Fruit fly (Drosophila melanogaster) whole organism, adult: ENCODE results near the gene CG12320.

Source experiments
- CG12768 ChIP-seq: fragments of 200-800 bp; sonication (Bioruptor generic); optimal IDR thresholded peaks from 2 replicates; lab custom pipeline; 2017; ENCODE audit warnings: missing biosample characterization, missing genetic modification characterization, mild to moderate bottlenecking, moderate library complexity, missing genetic modification reagents
- CG33017 ChIP-seq: fragments of 200-800 bp; sonication (Bioruptor generic); optimal IDR thresholded peaks from 2 replicates; lab custom pipeline; 2018; ENCODE audit warnings: missing biosample characterization, mild to moderate bottlenecking, missing genetic modification characterization, moderate library complexity
- CG5204 ChIP-seq: fragments of 200-800 bp; sonication (Bioruptor generic); optimal IDR thresholded peaks from 2 replicates; lab custom pipeline; 2016; ENCODE audit warnings: missing biosample characterization, missing genetic modification characterization
- CG7045 ChIP-seq: fragments of 200-800 bp; sonication (Bioruptor generic); optimal IDR thresholded peaks from 2 replicates; lab custom pipeline; 2017; ENCODE audit warnings: missing biosample characterization, mild to moderate bottlenecking, missing genetic modification characterization
- CG7101 ChIP-seq: fragments of 200-800 bp; sonication (Bioruptor generic); optimal IDR thresholded peaks from 2 replicates; lab custom pipeline; 2018; ENCODE audit warnings: missing biosample characterization, mild to moderate bottlenecking, missing genetic modification characterization, moderate library complexity
- Mnt ChIP-seq: fragments of 200-800 bp; sonication (Bioruptor generic); optimal IDR thresholded peaks from 2 replicates; lab custom pipeline; 2016; ENCODE audit warnings: missing biosample characterization, mild to moderate bottlenecking, missing genetic modification characterization
- toe ChIP-seq: fragments of 200-800 bp; sonication (Bioruptor generic); optimal IDR thresholded peaks from 2 replicates; lab custom pipeline; 2016; ENCODE audit warnings: missing biosample characterization, missing genetic modification characterization

DNA sequence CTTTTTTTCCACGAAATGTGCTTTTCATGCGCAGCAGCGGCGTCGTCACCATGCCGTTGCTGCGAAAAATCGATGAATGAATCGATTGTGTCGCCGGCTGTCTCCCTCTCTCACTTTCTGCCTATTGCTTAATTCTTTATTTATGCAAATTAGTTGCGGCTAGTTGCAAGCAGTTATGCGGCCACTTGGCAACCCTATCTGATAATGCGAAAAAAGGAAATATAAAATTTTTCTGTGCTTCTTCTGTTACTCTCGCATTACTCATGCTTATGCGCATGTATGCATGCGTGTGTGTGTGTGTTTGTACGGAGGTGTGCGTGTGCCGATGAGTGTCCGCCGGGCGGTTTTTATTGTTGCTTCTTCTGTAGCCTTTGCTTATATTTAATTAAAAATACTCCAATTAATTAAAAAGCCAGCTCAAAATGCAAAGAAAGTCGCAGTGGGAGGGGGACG is 8.8 kb downstream of the CG12320 start:
- no peak for TF ChIP-seq Mnt
- TF ChIP-seq CG5204 (GFP tag; lab: Kevin White, UChicago), result no peak
- no peak for TF ChIP-seq CG7045 (GFP tag; lab: Kevin White, UChicago)
- TF ChIP-seq CG7101 (tag; lab: Kevin White, UChicago), result no peak
- no peak for TF ChIP-seq toe (GFP tag; lab: Kevin White, UChicago)
- no peak for TF ChIP-seq CG12768
- no peak for TF ChIP-seq CG33017 (tag; lab: Kevin White, UChicago)
